Worm (Caenorhabditis elegans) whole organism, L1 larva: ENCODE data around the gene bcl-7.
A peak's percentile ranks its signal among the peaks of the same experiment; 100 is the strongest.

Source experiments
- C16A3.4 ChIP-seq: fragments of 150-350 bp; optimal IDR thresholded peaks from 2 replicates; lab custom pipeline; 2014; ENCODE audit warnings: missing biosample characterization, missing genetic modification characterization
- C34B4.2 ChIP-seq: sonication (generic microtip); optimal IDR thresholded peaks from 2 replicates; lab custom pipeline; 2017; ENCODE audit warnings: mild to moderate bottlenecking, missing genetic modification characterization, missing compliant biosample characterization
- F16B12.6 ChIP-seq: fragments of 150-350 bp; optimal IDR thresholded peaks from 2 replicates; lab custom pipeline; 2014; ENCODE audit warnings: missing biosample characterization, missing genetic modification characterization
- aha-1 ChIP-seq: fragments of 150-350 bp; optimal IDR thresholded peaks from 2 replicates; lab custom pipeline; 2014; ENCODE audit warnings: missing biosample characterization, missing genetic modification characterization
- blmp-1 ChIP-seq: fragments of 150-350 bp; optimal IDR thresholded peaks from 2 replicates; lab custom pipeline; 2014; ENCODE audit warnings: missing biosample characterization, missing genetic modification characterization
- ceh-8 ChIP-seq: fragments of 200-800 bp; sonication (Bioruptor generic); optimal IDR thresholded peaks from 2 replicates; lab custom pipeline; 2018; ENCODE audit warnings: mild to moderate bottlenecking, missing genetic modification characterization, moderate library complexity, missing compliant biosample characterization
- ceh-82 ChIP-seq, 3 experiments: fragments of 150-350 bp in 1 of 3; sonication (generic microtip) in 2 of 3; optimal IDR thresholded peaks; 2 replicates each; lab custom pipeline; 2014 to 2017; ENCODE audit warnings: missing biosample characterization in 3 of 3, missing genetic modification characterization in 3 of 3
- ces-1 ChIP-seq: fragments of 150-350 bp; optimal IDR thresholded peaks from 2 replicates; lab custom pipeline; 2014; ENCODE audit warnings: missing biosample characterization, missing genetic modification reagents, missing genetic modification characterization
- dpl-1 ChIP-seq, 3 experiments: fragments of 150-350 bp in 2 of 3; sonication (generic microtip) in 1 of 3; optimal IDR thresholded peaks; 2 replicates each; lab custom pipeline; 2014 to 2017; ENCODE audit warnings: missing biosample characterization in 3 of 3, missing genetic modification characterization in 3 of 3, missing genetic modification reagents in 3 of 3
- dsc-1 ChIP-seq: sonication (generic microtip); optimal IDR thresholded peaks from 2 replicates; lab custom pipeline; 2016; ENCODE audit warnings: mild to moderate bottlenecking, missing genetic modification characterization, missing compliant biosample characterization
- efl-1 ChIP-seq, 4 experiments: fragments of 150-350 bp; optimal IDR thresholded peaks in 3 of 4; peaks in 1 of 4; 1 replicate in 1 of 4; 2 replicates in 3 of 4; lab custom pipeline; 2014; ENCODE audit warnings: missing biosample characterization in 2 of 4, missing genetic modification characterization in 2 of 4, missing genetic modification reagents in 2 of 4
- efl-3 ChIP-seq: fragments of 200-800 bp; sonication (Bioruptor generic); optimal IDR thresholded peaks from 2 replicates; lab custom pipeline; 2018; ENCODE audit warnings: mild to moderate bottlenecking, missing genetic modification characterization, missing compliant biosample characterization
- egl-13 ChIP-seq: sonication (generic microtip); optimal IDR thresholded peaks from 2 replicates; lab custom pipeline; 2016; ENCODE audit warnings: missing genotype, missing genetic modification reagents, missing genetic modification characterization, missing compliant biosample characterization
- egl-27 ChIP-seq, 2 experiments: fragments of 150-350 bp in 1 of 2; sonication (generic microtip); optimal IDR thresholded peaks; 3 replicates each; lab custom pipeline; 2017 to 2018; ENCODE audit warnings: missing biosample characterization in 2 of 2, missing genetic modification characterization in 2 of 2, missing genetic modification reagents in 2 of 2
- elt-2 ChIP-seq: sonication (generic microtip); optimal IDR thresholded peaks from 2 replicates; lab custom pipeline; 2016; ENCODE audit warnings: missing genetic modification characterization, mild to moderate bottlenecking, inconsistent platforms, missing compliant biosample characterization, missing genetic modification reagents
- elt-3 ChIP-seq, 6 experiments: fragments of 150-350 bp in 1 of 6; sonication (generic microtip); optimal IDR thresholded peaks; 2 replicates each; lab custom pipeline; 2017 to 2018; ENCODE audit warnings: missing biosample characterization in 6 of 6, missing genetic modification characterization in 6 of 6, inconsistent platforms in 1 of 6
- ets-5 ChIP-seq: fragments of 200-800 bp; sonication (Bioruptor generic); IDR thresholded peaks from 2 replicates; pipeline ENCODE4 v1.3.6; 2022; ENCODE audit warnings: missing genetic modification characterization, missing compliant biosample characterization
- fkh-10 ChIP-seq: sonication (generic microtip); optimal IDR thresholded peaks from 2 replicates; lab custom pipeline; 2017; ENCODE audit warnings: missing biosample characterization, missing genetic modification reagents, missing genetic modification characterization
- fkh-8 ChIP-seq: sonication (generic microtip); optimal IDR thresholded peaks from 2 replicates; lab custom pipeline; 2016; ENCODE audit warnings: mild to moderate bottlenecking, missing genetic modification characterization, missing compliant biosample characterization
- fos-1 ChIP-seq: fragments of 150-350 bp; optimal IDR thresholded peaks from 2 replicates; lab custom pipeline; 2014; ENCODE audit warnings: missing biosample characterization, missing genetic modification characterization
- hpl-2 ChIP-seq: fragments of 150-350 bp; optimal IDR thresholded peaks from 2 replicates; lab custom pipeline; 2014; ENCODE audit warnings: missing biosample characterization, missing genetic modification reagents, missing genetic modification characterization
- jun-1 ChIP-seq: fragments of 150-350 bp; optimal IDR thresholded peaks from 2 replicates; lab custom pipeline; 2014; ENCODE audit warnings: missing biosample characterization, missing genetic modification reagents, missing genetic modification characterization
- lin-15B ChIP-seq: fragments of 150-350 bp; sonication (generic microtip); optimal IDR thresholded peaks from 3 replicates; lab custom pipeline; 2014; ENCODE audit warnings: missing biosample characterization, missing genetic modification characterization
- lin-35 ChIP-seq, 2 experiments: fragments of 150-350 bp; optimal IDR thresholded peaks; 2 replicates each; lab custom pipeline; 2014; ENCODE audit warnings: missing biosample characterization in 2 of 2, missing genetic modification characterization in 2 of 2, missing genetic modification reagents in 2 of 2
- mdl-1 ChIP-seq, 2 experiments: fragments of 150-350 bp; optimal IDR thresholded peaks; 2 replicates each; lab custom pipeline; 2014 to 2017; ENCODE audit warnings: missing biosample characterization in 2 of 2, missing genetic modification characterization in 2 of 2, inconsistent platforms in 1 of 2
- mep-1 ChIP-seq: fragments of 150-350 bp; optimal IDR thresholded peaks from 2 replicates; lab custom pipeline; 2014; ENCODE audit warnings: missing biosample characterization, missing genetic modification characterization
- nhr-19 ChIP-seq: fragments of 200-800 bp; sonication (Bioruptor generic); conservative IDR thresholded peaks from 2 replicates; pipeline ENCODE4 v1.3.6; 2022; ENCODE audit warnings: missing genetic modification characterization, missing compliant biosample characterization
- nhr-47 ChIP-seq: sonication (generic microtip); optimal IDR thresholded peaks from 2 replicates; lab custom pipeline; 2016; ENCODE audit warnings: mild to moderate bottlenecking, missing genetic modification characterization, moderate library complexity, missing compliant biosample characterization
- nhr-76 ChIP-seq: sonication (generic microtip); optimal IDR thresholded peaks from 2 replicates; lab custom pipeline; 2017; ENCODE audit warnings: missing biosample characterization, missing genetic modification characterization
- nhr-85 ChIP-seq: sonication (generic microtip); peaks from one replicate; lab custom pipeline; 2016; ENCODE audit warnings: missing genetic modification characterization, inconsistent platforms, missing compliant biosample characterization
- pax-3 ChIP-seq: fragments of 200-800 bp; sonication (Bioruptor generic); optimal IDR thresholded peaks from 2 replicates; lab custom pipeline; 2018; ENCODE audit warnings: mild to moderate bottlenecking, missing genetic modification characterization, moderate library complexity, missing compliant biosample characterization
- pqm-1 ChIP-seq: sonication (generic microtip); optimal IDR thresholded peaks from 3 replicates; lab custom pipeline; 2017; ENCODE audit warnings: missing biosample characterization, missing genetic modification characterization
- rnt-1 ChIP-seq: sonication (generic microtip); optimal IDR thresholded peaks from 2 replicates; lab custom pipeline; 2016; ENCODE audit warnings: mild to moderate bottlenecking, missing genetic modification characterization, moderate library complexity, missing compliant biosample characterization
- snpc-4 ChIP-seq: fragments of 150-350 bp; optimal IDR thresholded peaks from 2 replicates; lab custom pipeline; 2014; ENCODE audit warnings: missing biosample characterization, missing genetic modification characterization
- sox-4 ChIP-seq: sonication (generic microtip); optimal IDR thresholded peaks from 2 replicates; lab custom pipeline; 2016; ENCODE audit warnings: missing genetic modification characterization, missing compliant biosample characterization
- sptf-1 ChIP-seq: fragments of 150-350 bp; optimal IDR thresholded peaks from 2 replicates; lab custom pipeline; 2014; ENCODE audit warnings: missing biosample characterization, missing genetic modification characterization
- swsn-7 ChIP-seq: sonication (generic microtip); optimal IDR thresholded peaks from 2 replicates; lab custom pipeline; 2016; ENCODE audit warnings: missing genetic modification characterization, missing compliant biosample characterization
- tbx-2 ChIP-seq: sonication (generic microtip); optimal IDR thresholded peaks from 2 replicates; lab custom pipeline; 2016; ENCODE audit warnings: missing genetic modification characterization, missing compliant biosample characterization
- unc-130 ChIP-seq: fragments of 150-350 bp; optimal IDR thresholded peaks from 2 replicates; lab custom pipeline; 2017; ENCODE audit warnings: missing biosample characterization, missing genetic modification characterization, inconsistent platforms
- unc-30 ChIP-seq: sonication (generic microtip); optimal IDR thresholded peaks from 2 replicates; lab custom pipeline; 2017; ENCODE audit warnings: missing biosample characterization, missing genetic modification characterization
- unc-62 ChIP-seq: fragments of 150-350 bp; optimal IDR thresholded peaks from 2 replicates; lab custom pipeline; 2014; ENCODE audit warnings: missing biosample characterization, missing genetic modification reagents, missing genetic modification characterization
- unc-86 ChIP-seq: sonication (generic microtip); optimal IDR thresholded peaks from 2 replicates; lab custom pipeline; 2016; ENCODE audit warnings: missing genetic modification characterization, missing compliant biosample characterization
- vab-15 ChIP-seq: sonication (generic microtip); optimal IDR thresholded peaks from 2 replicates; lab custom pipeline; 2017; ENCODE audit warnings: missing genotype, mild to moderate bottlenecking, missing genetic modification characterization, missing compliant biosample characterization
- zip-4 ChIP-seq: fragments of 200-800 bp; sonication (Bioruptor generic); optimal IDR thresholded peaks from 2 replicates; lab custom pipeline; 2018; ENCODE audit warnings: mild to moderate bottlenecking, missing genetic modification characterization, moderate library complexity, missing compliant biosample characterization
- ztf-4 ChIP-seq: fragments of 150-350 bp; optimal IDR thresholded peaks from 2 replicates; lab custom pipeline; 2014; ENCODE audit warnings: missing biosample characterization, missing genetic modification characterization

Gene bcl-7

DNA sequence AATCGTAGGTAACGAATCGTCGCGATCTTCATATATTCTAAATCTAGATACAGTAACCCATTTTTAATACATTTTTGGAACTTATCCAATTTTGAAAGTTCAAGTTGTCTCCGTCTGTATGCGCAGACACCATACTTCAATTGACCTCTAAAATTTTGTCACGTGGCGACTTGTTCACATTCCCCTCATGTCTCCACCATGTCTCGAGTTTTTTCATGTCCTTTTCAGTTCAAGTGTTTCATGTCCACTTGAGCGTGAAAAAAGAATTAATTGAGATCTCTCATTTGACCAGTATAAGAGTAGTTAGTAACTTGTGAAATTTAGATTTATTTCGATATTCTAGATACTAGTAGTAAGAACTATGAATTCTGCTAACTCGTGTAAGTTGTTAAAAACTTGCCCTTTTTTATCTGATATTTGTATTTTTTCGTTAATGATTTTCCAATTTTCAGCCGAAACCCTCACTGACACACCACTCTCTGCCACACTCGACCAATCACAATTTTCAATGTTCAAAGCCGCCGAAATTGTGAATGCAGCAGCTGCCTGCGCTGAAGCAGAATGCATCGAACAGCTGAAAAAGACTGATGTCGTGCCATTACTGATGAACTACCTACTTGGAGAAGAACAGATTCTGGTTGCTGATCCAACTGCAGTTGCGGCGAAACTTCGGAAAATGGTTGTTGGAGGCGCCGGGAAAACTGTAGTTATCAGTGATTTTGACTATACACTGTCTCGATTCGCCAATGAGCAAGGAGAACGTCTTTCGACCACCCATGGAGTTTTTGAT, 25.9 kb downstream of the bcl-7 start (continued):
- TF ChIP-seq fkh-8 (tag; lab: Kevin White, UChicago), result peak; percentile 13
- no peak for TF ChIP-seq unc-62 (GFP tag; lab: Kevin White, UChicago)
- no peak for TF ChIP-seq elt-2 (tag; lab: Kevin White, UChicago)
- TF ChIP-seq efl-3 (GFP tag; lab: Kevin White, UChicago), result no peak
- no peak for TF ChIP-seq ztf-4 (tag; lab: Kevin White, UChicago)
- no peak for TF ChIP-seq rnt-1 (tag; lab: Kevin White, UChicago)
- TF ChIP-seq C16A3.4 (tag; lab: Kevin White, UChicago), result no peak
- TF ChIP-seq mdl-1 (tag; optimal IDR thresholded peaks at IDR 0.05; lab: Kevin White, UChicago), result peak in 1 of 2 experiments; percentile 63
- TF ChIP-seq nhr-19, result peak; percentile 32; the same call in 1 of the 2 replicates
- peak; percentile 1 for TF ChIP-seq F16B12.6 (tag; lab: Kevin White, UChicago)
- peak; percentile 50 for TF ChIP-seq fkh-10 (GFP tag; lab: Kevin White, UChicago)
- peak in 2 of 3 experiments; percentile 25 for TF ChIP-seq dpl-1 (GFP tag; optimal IDR thresholded peaks at IDR 0.05; lab: Kevin White, UChicago)
- TF ChIP-seq pax-3 (tag; lab: Kevin White, UChicago), result no peak
- peak in 1 of 2 experiments; percentile 14 for TF ChIP-seq efl-1 (optimal IDR thresholded peaks at IDR 0.05; lab: Kevin White, UChicago)
- peak in 1 of 2 experiments; percentile 93 for TF ChIP-seq efl-1 (GFP tag; optimal IDR thresholded peaks at IDR 0.05 in 1 of 2; lab: Kevin White, UChicago)
- peak; percentile 91 for TF ChIP-seq nhr-85 (tag; lab: Kevin White, UChicago)
- peak; percentile 46 for TF ChIP-seq blmp-1 (tag; lab: Kevin White, UChicago)
- TF ChIP-seq nhr-47 (tag; lab: Kevin White, UChicago), result peak; percentile 12
- TF ChIP-seq ets-5 (GFP tag; lab: Robert Waterston, UW), result no peak

DNA sequence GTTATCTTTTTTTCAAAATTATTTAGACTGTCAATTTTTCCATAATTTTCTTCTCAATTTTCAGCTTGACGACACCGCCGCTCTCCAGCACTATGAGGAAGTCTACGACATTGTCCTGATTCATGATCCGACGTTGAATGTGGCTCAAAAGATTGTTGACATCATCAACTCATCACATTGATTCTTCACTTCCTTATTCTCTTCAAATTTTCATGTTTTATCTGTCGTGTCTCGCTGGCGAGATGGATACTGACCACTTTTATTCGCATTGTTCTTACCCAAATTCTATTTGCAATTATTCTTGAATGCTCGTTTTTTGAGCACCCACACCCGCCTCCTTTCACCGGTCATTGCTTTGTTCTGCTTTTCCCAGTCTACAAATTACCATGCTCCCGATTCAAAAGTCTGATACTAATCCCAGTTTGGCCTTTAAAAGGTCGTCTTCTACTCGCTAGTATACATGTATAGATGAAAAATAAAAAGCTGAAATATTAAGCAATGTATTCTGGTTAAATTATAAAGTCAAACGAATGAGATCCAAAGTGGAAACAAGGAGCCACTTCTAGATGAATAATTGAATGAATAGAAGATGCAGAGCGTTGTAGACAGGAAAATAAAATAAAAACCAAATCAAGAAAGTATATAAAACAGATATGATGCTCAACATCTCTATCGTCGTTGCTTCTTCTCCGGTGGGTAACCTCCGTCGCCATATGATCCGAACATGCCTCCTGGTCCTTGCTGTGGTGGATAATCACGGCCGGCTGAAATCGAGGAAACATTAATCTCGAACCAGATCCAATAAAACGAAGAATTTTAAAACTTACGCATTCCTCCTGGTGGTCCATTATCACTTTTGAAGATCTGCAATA, 27.4 kb downstream of the bcl-7 start:
- TF ChIP-seq zip-4 (GFP tag; lab: Kevin White, UChicago) (no peak), aha-1 (tag; lab: Kevin White, UChicago) (no peak), ztf-4 (tag; lab: Kevin White, UChicago) (no peak), dsc-1 (tag; lab: Kevin White, UChicago) (no peak), blmp-1 (tag; lab: Kevin White, UChicago) (no peak), fkh-10 (GFP tag; lab: Kevin White, UChicago) (no peak), efl-1 (optimal IDR thresholded peaks at IDR 0.05; lab: Kevin White, UChicago) (no peak), efl-1 (GFP tag; optimal IDR thresholded peaks at IDR 0.05 in 1 of 2; lab: Kevin White, UChicago) (peak in 1 of 2 experiments; percentile 20), nhr-19 (no peak), ces-1 (GFP tag; lab: Kevin White, UChicago) (no peak), lin-15B (tag; lab: Kevin White, UChicago) (no peak), lin-35 (GFP tag; optimal IDR thresholded peaks at IDR 0.05; lab: Kevin White, UChicago) (peak in 1 of 2 experiments; percentile 5), rnt-1 (tag; lab: Kevin White, UChicago) (no peak), nhr-76 (tag; lab: Kevin White, UChicago) (no peak), tbx-2 (tag; lab: Kevin White, UChicago) (no peak), egl-13 (no peak), egl-27 (tag; optimal IDR thresholded peaks at IDR 0.05; lab: Kevin White, UChicago) (no peak), ceh-8 (GFP tag; lab: Kevin White, UChicago) (no peak), mep-1 (tag; lab: Kevin White, UChicago) (no peak), jun-1 (tag; lab: Kevin White, UChicago) (no peak), ceh-82 (tag; optimal IDR thresholded peaks at IDR 0.05; lab: Kevin White, UChicago) (no peak), elt-3 (tag; optimal IDR thresholded peaks at IDR 0.05; lab: Kevin White, UChicago) (no peak), sox-4 (tag; lab: Kevin White, UChicago) (no peak), swsn-7 (no peak), snpc-4 (tag; lab: Kevin White, UChicago) (no peak), hpl-2 (GFP tag; lab: Kevin White, UChicago) (no peak), unc-30 (tag; lab: Kevin White, UChicago) (no peak), vab-15 (tag; lab: Kevin White, UChicago) (no peak), unc-86 (tag; lab: Kevin White, UChicago) (no peak), pqm-1 (tag; lab: Kevin White, UChicago) (no peak), dpl-1 (GFP tag; optimal IDR thresholded peaks at IDR 0.05; lab: Kevin White, UChicago) (no peak), sptf-1 (tag; lab: Kevin White, UChicago) (no peak), fos-1 (no peak), unc-130 (no peak), C34B4.2 (tag; lab: Kevin White, UChicago) (no peak), ets-5 (GFP tag; lab: Robert Waterston, UW) (no peak)
